Worm (Caenorhabditis elegans): Measurements from ENCODE around the gene mrpl-45.
A peak's percentile ranks its signal among the peaks of the same experiment; 100 is the strongest.

mrpl-45 gene

ce11 chrIII:1169622-1170021 is 32.2 kb downstream of the mrpl-45 start:
- TF ChIP-seq elt-1 (tag; optimal IDR thresholded peaks at IDR 0.05): no peak
- no peak for TF ChIP-seq fos-1 (tag; optimal IDR thresholded peaks at IDR 0.05)
- TF ChIP-seq lin-15B (tag; optimal IDR thresholded peaks at IDR 0.05): no peak
- no peak for TF ChIP-seq egl-5 (tag; optimal IDR thresholded peaks at IDR 0.05)
- TF ChIP-seq skn-1 (tag; optimal IDR thresholded peaks at IDR 0.05): no peak
- TF ChIP-seq ama-1 (optimal IDR thresholded peaks at IDR 0.05): no peak
- TF ChIP-seq ztf-4 (tag; optimal IDR thresholded peaks at IDR 0.05): no peak
- no peak for TF ChIP-seq pqm-1 (tag; optimal IDR thresholded peaks at IDR 0.05)
- TF ChIP-seq eor-1 (tag; optimal IDR thresholded peaks at IDR 0.05): no peak
- TF ChIP-seq ceh-82 (tag; optimal IDR thresholded peaks at IDR 0.05): no peak
- TF ChIP-seq unc-62 (GFP tag; optimal IDR thresholded peaks at IDR 0.05): no peak
- no peak for TF ChIP-seq elt-2 (tag; optimal IDR thresholded peaks at IDR 0.05)
- no peak for TF ChIP-seq ZK546.5 (tag; optimal IDR thresholded peaks at IDR 0.05)
- TF ChIP-seq daf-12 (tag; optimal IDR thresholded peaks at IDR 0.05): no peak
- TF ChIP-seq jun-1 (tag; optimal IDR thresholded peaks at IDR 0.05): no peak
- no peak for TF ChIP-seq nhr-28 (tag; optimal IDR thresholded peaks at IDR 0.05)
- TF ChIP-seq nhr-77 (tag; optimal IDR thresholded peaks at IDR 0.05): no peak
- no peak for TF ChIP-seq nfya-1 (tag; optimal IDR thresholded peaks at IDR 0.05; ENCODE audit: insufficient read depth)

- TF ChIP-seq elt-3 (tag; optimal IDR thresholded peaks at IDR 0.05): no peak
- TF ChIP-seq ceh-16 (tag; optimal IDR thresholded peaks at IDR 0.05): no peak
- TF ChIP-seq ama-1 (optimal IDR thresholded peaks at IDR 0.05): no peak
- no peak for TF ChIP-seq nhr-76 (tag; optimal IDR thresholded peaks at IDR 0.05)
- no peak for TF ChIP-seq unc-39 (tag; optimal IDR thresholded peaks at IDR 0.05)
- TF ChIP-seq zag-1 (tag; optimal IDR thresholded peaks at IDR 0.05): no peak
- TF ChIP-seq fkh-2 (tag; optimal IDR thresholded peaks at IDR 0.05): no peak
- no peak for TF ChIP-seq lin-15B (tag; optimal IDR thresholded peaks at IDR 0.05)
- TF ChIP-seq tbx-2 (tag; optimal IDR thresholded peaks at IDR 0.05): no peak
- no peak for TF ChIP-seq sea-2 (GFP tag; optimal IDR thresholded peaks at IDR 0.05)
- no peak for TF ChIP-seq ceh-28 (tag; optimal IDR thresholded peaks at IDR 0.05)
- TF ChIP-seq elt-1 (tag; optimal IDR thresholded peaks at IDR 0.05): no peak
- no peak for TF ChIP-seq nhr-43 (tag; optimal IDR thresholded peaks at IDR 0.05; ENCODE audit: poor library complexity, severe bottlenecking)
- TF ChIP-seq egl-5 (tag; optimal IDR thresholded peaks at IDR 0.05): no peak
- no peak for TF ChIP-seq pha-4 (tag; optimal IDR thresholded peaks at IDR 0.05)
- TF ChIP-seq R02D3.7 (tag; optimal IDR thresholded peaks at IDR 0.05): no peak
- TF ChIP-seq nhr-23 (tag; optimal IDR thresholded peaks at IDR 0.05): no peak
Observed at ce11 chrIII:1166388-1166787, 35.4 kb downstream of the mrpl-45 start.

ce11 chrIII:1164668-1165067 is 37.1 kb downstream of the mrpl-45 start:
- TF ChIP-seq ZK546.5 (tag; optimal IDR thresholded peaks at IDR 0.05) (no peak), skn-1 (tag; optimal IDR thresholded peaks at IDR 0.05) (no peak), ztf-11 (tag; optimal IDR thresholded peaks at IDR 0.05) (no peak), snpc-4 (tag; optimal IDR thresholded peaks at IDR 0.05) (no peak), zag-1 (tag; optimal IDR thresholded peaks at IDR 0.05) (no peak), nhr-76 (tag; optimal IDR thresholded peaks at IDR 0.05) (no peak), ceh-16 (tag; optimal IDR thresholded peaks at IDR 0.05) (no peak), lin-15B (tag; optimal IDR thresholded peaks at IDR 0.05) (no peak), aly-2 (tag; optimal IDR thresholded peaks at IDR 0.05) (no peak), fkh-2 (tag; optimal IDR thresholded peaks at IDR 0.05) (no peak), elt-1 (tag; optimal IDR thresholded peaks at IDR 0.05) (no peak), mdl-1 (tag; optimal IDR thresholded peaks at IDR 0.05) (no peak), nhr-25 (tag; optimal IDR thresholded peaks at IDR 0.05) (no peak), egl-5 (tag; optimal IDR thresholded peaks at IDR 0.05) (no peak), unc-62 (GFP tag; optimal IDR thresholded peaks at IDR 0.05) (no peak), R02D3.7 (tag; optimal IDR thresholded peaks at IDR 0.05) (no peak), nhr-237 (tag; optimal IDR thresholded peaks at IDR 0.05) (no peak), nhr-23 (tag; optimal IDR thresholded peaks at IDR 0.05) (no peak), eor-1 (tag; optimal IDR thresholded peaks at IDR 0.05) (no peak)

- TF ChIP-seq nhr-67 (tag; optimal IDR thresholded peaks at IDR 0.05): no peak
- TF ChIP-seq elt-2 (tag; optimal IDR thresholded peaks at IDR 0.05): peak; percentile 7
Observed at ce11 chrIII:1163203-1163602, 38.6 kb downstream of the mrpl-45 start.

Data from whole organism, L3 larva.